Worm (Caenorhabditis elegans) whole organism, L4/young adult: ENCODE data around the gene T28A11.2.

Experiments used
- W03F9.2 ChIP-seq: fragments of 150-350 bp; optimal IDR thresholded peaks from 2 replicates; lab custom pipeline; 2014; ENCODE audit warnings: missing biosample characterization, missing genetic modification characterization
- dao-5 ChIP-seq: sonication (generic microtip); optimal IDR thresholded peaks from 2 replicates; lab custom pipeline; 2016; ENCODE audit warnings: missing genotype, missing genetic modification characterization, moderate library complexity, missing compliant biosample characterization
- him-1 ChIP-seq: sonication (generic microtip); optimal IDR thresholded peaks from 2 replicates; lab custom pipeline; 2016; ENCODE audit warnings: missing genotype, missing genetic modification reagents, missing genetic modification characterization, missing compliant biosample characterization

The T28A11.2 gene

ce11 chrV:3288134-3288533, 8.0 kb downstream of the T28A11.2 start:
- TF ChIP-seq him-1 (tag; lab: Kevin White, UChicago) (no peak), dao-5 (tag; lab: Kevin White, UChicago) (no peak), W03F9.2 (tag; lab: Kevin White, UChicago) (no peak)

- no peak for TF ChIP-seq dao-5 (tag; lab: Kevin White, UChicago)
- TF ChIP-seq W03F9.2 (tag; lab: Kevin White, UChicago), result no peak
- no peak for TF ChIP-seq him-1 (tag; lab: Kevin White, UChicago)
These were observed 9.1 kb downstream of the T28A11.2 start, which contains the start of gene F35F10.6 for ce11 chrV:3289267-3289666. TSS of gene F35F10.6 (minus strand) at chrV:3289367.

ce11 chrV:3295368-3295767, 15.2 kb downstream of the T28A11.2 start:
- TF ChIP-seq W03F9.2 (tag; lab: Kevin White, UChicago), result no peak
- TF ChIP-seq him-1 (tag; lab: Kevin White, UChicago), result no peak
- TF ChIP-seq dao-5 (tag; lab: Kevin White, UChicago), result no peak

ce11 chrV:3297764-3298163, 17.6 kb downstream of the T28A11.2 start, which contains the start of gene srx-122:
TSS of gene srx-122 (minus strand) at chrV:3297864.
- TF ChIP-seq dao-5 (tag; lab: Kevin White, UChicago) (no peak), him-1 (tag; lab: Kevin White, UChicago) (no peak), W03F9.2 (tag; lab: Kevin White, UChicago) (no peak)

ce11 chrV:3299437-3299836, 19.3 kb downstream of the T28A11.2 start:
- no peak for TF ChIP-seq him-1 (tag; lab: Kevin White, UChicago)
- TF ChIP-seq dao-5 (tag; lab: Kevin White, UChicago), result no peak
- no peak for TF ChIP-seq W03F9.2 (tag; lab: Kevin White, UChicago)

ce11 chrV:3301898-3302297, 21.7 kb downstream of the T28A11.2 start, which contains the start of gene srbc-1:
TSS of gene srbc-1 (minus strand) at chrV:3301998.
- no peak for TF ChIP-seq W03F9.2 (tag; lab: Kevin White, UChicago)
- no peak for TF ChIP-seq him-1 (tag; lab: Kevin White, UChicago)
- no peak for TF ChIP-seq dao-5 (tag; lab: Kevin White, UChicago)

ce11 chrV:3308169-3308568, 28.0 kb downstream of the T28A11.2 start, which contains the start of gene srbc-3:
TSS of gene srbc-3 (plus strand) at chrV:3308469.
- TF ChIP-seq W03F9.2 (tag; lab: Kevin White, UChicago) (no peak), him-1 (tag; lab: Kevin White, UChicago) (no peak), dao-5 (tag; lab: Kevin White, UChicago) (no peak)

- TF ChIP-seq him-1 (tag; lab: Kevin White, UChicago) (no peak), W03F9.2 (tag; lab: Kevin White, UChicago) (no peak), dao-5 (tag; lab: Kevin White, UChicago) (no peak)
These were observed 32.0 kb downstream of the T28A11.2 start, which contains the start of gene arrd-18 for ce11 chrV:3312067-3312666. TSS of gene arrd-18 (minus strand) at chrV:3312117.

- TF ChIP-seq dao-5 (tag; lab: Kevin White, UChicago) (no peak), W03F9.2 (tag; lab: Kevin White, UChicago) (peak; percentile 16), him-1 (tag; lab: Kevin White, UChicago) (peak; percentile 18)
These were observed 35.1 kb downstream of the T28A11.2 start, which contains the start of gene arrd-19 for ce11 chrV:3315308-3315707. TSS of gene arrd-19 (minus strand) at chrV:3315516.

- TF ChIP-seq dao-5 (tag; lab: Kevin White, UChicago) (no peak), him-1 (tag; lab: Kevin White, UChicago) (no peak), W03F9.2 (tag; lab: Kevin White, UChicago) (no peak)
These were observed 35.9 kb downstream of the T28A11.2 start, which contains the start of gene F35F10.1 for ce11 chrV:3316108-3316507. TSS of gene F35F10.1 (plus strand) at chrV:3316307.

- TF ChIP-seq him-1 (tag; lab: Kevin White, UChicago) (no peak), dao-5 (tag; lab: Kevin White, UChicago) (no peak), W03F9.2 (tag; lab: Kevin White, UChicago) (no peak)
These were observed 38.8 kb downstream of the T28A11.2 start, which contains the start of gene F35F10.13 for ce11 chrV:3318975-3319374. TSS of gene F35F10.13 (minus strand) at chrV:3319075.

- TF ChIP-seq him-1 (tag; lab: Kevin White, UChicago) (no peak), dao-5 (tag; lab: Kevin White, UChicago) (no peak), W03F9.2 (tag; lab: Kevin White, UChicago) (no peak)
These were observed 39.8 kb downstream of the T28A11.2 start, which contains the start of gene F35F10.14 for ce11 chrV:3320005-3320404. TSS of gene F35F10.14 (minus strand) at chrV:3320105.

- TF ChIP-seq dao-5 (tag; lab: Kevin White, UChicago) (no peak), him-1 (tag; lab: Kevin White, UChicago) (no peak), W03F9.2 (tag; lab: Kevin White, UChicago) (no peak)
These were observed 40.3 kb downstream of the T28A11.2 start, which contains the start of gene C17B7.14 for ce11 chrV:3320432-3320831. TSS of gene C17B7.14 (minus strand) at chrV:3320532.
